Fruit fly (Drosophila melanogaster): ENCODE measurements around the gene eIF3f1.
A peak's percentile ranks its signal among the peaks of the same experiment; 100 is the strongest.

Gene eIF3f1

DNA sequence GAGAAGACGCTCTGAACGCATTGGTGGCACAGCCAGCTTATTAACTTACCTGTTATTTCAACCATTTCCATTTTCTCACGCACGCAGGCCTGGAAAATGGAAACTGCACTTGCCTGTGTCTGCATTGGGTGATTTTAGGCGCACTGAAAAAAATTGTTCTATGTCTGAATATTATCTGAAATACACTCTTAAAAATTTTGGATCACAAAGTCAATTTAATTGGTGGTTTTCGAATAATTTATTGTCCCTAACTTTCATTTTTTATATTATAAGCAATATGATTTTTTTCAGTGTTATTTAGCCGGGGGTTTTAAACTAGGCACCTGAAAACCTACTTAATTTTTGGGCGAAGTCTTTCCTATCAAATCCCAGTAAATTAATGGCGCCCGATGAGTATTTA lies 50.9 kb downstream of the eIF3f1 start (continued):
- TF ChIP-seq lov (optimal IDR thresholded peaks at IDR 0.05) = no peak
- TF ChIP-seq lov (GFP tag; IDR thresholded peaks at IDR 0.05) = peak; percentile 91
- peak; percentile 75 for TF ChIP-seq CG4854 (GFP tag; optimal IDR thresholded peaks at IDR 0.05)
- peak; percentile 39 for TF ChIP-seq lilli (GFP tag; optimal IDR thresholded peaks at IDR 0.05)
- TF ChIP-seq CG12071 (GFP tag; optimal IDR thresholded peaks at IDR 0.05) = peak; percentile 67
- TF ChIP-seq kay (GFP tag; optimal IDR thresholded peaks at IDR 0.05) = peak; percentile 56
- peak; percentile 77 for TF ChIP-seq ranshi (GFP tag; IDR thresholded peaks at IDR 0.05)
- peak; percentile 60 for TF ChIP-seq grn (GFP tag; optimal IDR thresholded peaks at IDR 0.05)
- no peak for TF ChIP-seq trh (GFP tag; optimal IDR thresholded peaks at IDR 0.05)
- peak; percentile 92 for TF ChIP-seq CG10959 (GFP tag; IDR thresholded peaks at IDR 0.05)
- TF ChIP-seq CG12219 (GFP tag; optimal IDR thresholded peaks at IDR 0.05) = peak; percentile 52
- TF ChIP-seq CG17568 (GFP tag; optimal IDR thresholded peaks at IDR 0.05) = peak; percentile 54
- peak; percentile 69; the same call in 3 of the 4 replicates for TF ChIP-seq Gug (GFP tag; IDR thresholded peaks at IDR 0.05)
- TF ChIP-seq CG7963 (GFP tag; IDR thresholded peaks at IDR 0.05; ENCODE audit: partially characterized antibody) = no peak
- no peak for TF ChIP-seq HLH4C (GFP tag; IDR thresholded peaks at IDR 0.05; ENCODE audit: partially characterized antibody)
- peak; percentile 79 for TF ChIP-seq CG8388 (GFP tag; optimal IDR thresholded peaks at IDR 0.05)
- TF ChIP-seq CG9797 (GFP tag; optimal IDR thresholded peaks at IDR 0.05) = no peak
- peak; percentile 86 for TF ChIP-seq CG8924 (tag; optimal IDR thresholded peaks at IDR 0.05)
- peak; percentile 8 for TF ChIP-seq CG8089 (GFP tag; optimal IDR thresholded peaks at IDR 0.05)
- TF ChIP-seq Hmx (GFP tag; optimal IDR thresholded peaks at IDR 0.05) = peak; percentile 25
- peak; percentile 92 for TF ChIP-seq CG2199 (GFP tag; IDR thresholded peaks at IDR 0.05)
- peak; percentile 60 for TF ChIP-seq Antp (GFP tag; optimal IDR thresholded peaks at IDR 0.05)
- TF ChIP-seq CG2116 (GFP tag; optimal IDR thresholded peaks at IDR 0.05) = peak; percentile 25
- no peak for TF ChIP-seq sc (optimal IDR thresholded peaks at IDR 0.05)
- peak; percentile 7 for TF ChIP-seq sc (GFP tag; optimal IDR thresholded peaks at IDR 0.05)
- TF ChIP-seq CG16779 (GFP tag; IDR thresholded peaks at IDR 0.05) = no peak
- no peak for TF ChIP-seq CG4617 (GFP tag; optimal IDR thresholded peaks at IDR 0.05; ENCODE audit: borderline replicate concordance)
- peak; percentile 53 for TF ChIP-seq CG1602 (GFP tag; optimal IDR thresholded peaks at IDR 0.05)
- TF ChIP-seq CG13287 (GFP tag; IDR thresholded peaks at IDR 0.05; ENCODE audit: partially characterized antibody) = no peak
- peak; percentile 94 for TF ChIP-seq CG17829 (tag; optimal IDR thresholded peaks at IDR 0.05)
- no peak for TF ChIP-seq CG10431 (GFP tag; optimal IDR thresholded peaks at IDR 0.05)
- TF ChIP-seq CG7745 (tag; optimal IDR thresholded peaks at IDR 0.05) = no peak
- peak; percentile 66 for TF ChIP-seq zf30C (GFP tag; optimal IDR thresholded peaks at IDR 0.05)
- TF ChIP-seq psq (GFP tag; optimal IDR thresholded peaks at IDR 0.05) = no peak
- TF ChIP-seq inv (GFP tag; IDR thresholded peaks at IDR 0.05; ENCODE audit: partially characterized antibody) = no peak
- TF ChIP-seq ken (GFP tag; IDR thresholded peaks at IDR 0.05) = peak; percentile 71; the same call in 1 of the 3 replicates
- TF ChIP-seq knrl (GFP tag; IDR thresholded peaks at IDR 0.05; ENCODE audit: partially characterized antibody) = no peak
- TF ChIP-seq Aef1 (GFP tag; IDR thresholded peaks at IDR 0.05) = peak; percentile 68
- TF ChIP-seq Fer1 (GFP tag; optimal IDR thresholded peaks at IDR 0.05) = peak; percentile 73
- TF ChIP-seq lbe (GFP tag; optimal IDR thresholded peaks at IDR 0.05) = no peak
- no peak for TF ChIP-seq CG9609 (GFP tag; optimal IDR thresholded peaks at IDR 0.05)
- no peak for TF ChIP-seq nom (GFP tag; optimal IDR thresholded peaks at IDR 0.05)
- TF ChIP-seq sr (GFP tag; IDR thresholded peaks at IDR 0.05) = 0 out of 3 replicates have a peak, but pooled peaks have one; percentile 13
- peak; percentile 58; the same call in 1 of the 2 replicates for TF ChIP-seq CG17612 (GFP tag; IDR thresholded peaks at IDR 0.05)
- TF ChIP-seq chinmo (GFP tag; IDR thresholded peaks at IDR 0.05; ENCODE audit: partially characterized antibody) = no peak
- TF ChIP-seq stc (GFP tag; IDR thresholded peaks at IDR 0.05) = peak; percentile 84
- peak; percentile 35 for TF ChIP-seq NfI (GFP tag; optimal IDR thresholded peaks at IDR 0.05)
- no peak for TF ChIP-seq dm (GFP tag; optimal IDR thresholded peaks at IDR 0.05)
- TF ChIP-seq CG14050 (GFP tag; IDR thresholded peaks at IDR 0.05) = peak; percentile 58
- TF ChIP-seq CG17802 (tag; optimal IDR thresholded peaks at IDR 0.05) = peak; percentile 58
- TF ChIP-seq fru (optimal IDR thresholded peaks at IDR 0.05) = no peak
- peak; percentile 24 for TF ChIP-seq CG16815 (GFP tag; optimal IDR thresholded peaks at IDR 0.05)

Measured in whole organism, embryonic.